Fruit fly (Drosophila melanogaster): ENCODE measurements around the gene ppk31.

ppk31 gene

dm6 chr3R:27204694-27205414 is 41.9 kb downstream of the ppk31 start (continued):
- TF ChIP-seq trem (tag; optimal IDR thresholded peaks at IDR 0.05), result peak; percentile 31
- peak; percentile 53 for TF ChIP-seq CG15696 (tag; optimal IDR thresholded peaks at IDR 0.05)
- peak; percentile 31 for TF ChIP-seq CG2678 (tag; optimal IDR thresholded peaks at IDR 0.05)
- peak; percentile 33 for TF ChIP-seq zen (tag; optimal IDR thresholded peaks at IDR 0.05)
- peak; percentile 45; the same call in 1 of the 2 replicates for TF ChIP-seq Xrp1 (GFP tag; IDR thresholded peaks at IDR 0.05)
- 0 out of 3 replicates have a peak, but pooled peaks have one; percentile 13 for TF ChIP-seq ci (GFP tag; IDR thresholded peaks at IDR 0.05)
- no peak for TF ChIP-seq ftz-f1 (GFP tag; optimal IDR thresholded peaks at IDR 0.05)
- TF ChIP-seq abd-A (tag; optimal IDR thresholded peaks at IDR 0.05), result peak; percentile 74
- TF ChIP-seq hkb (optimal IDR thresholded peaks at IDR 0.05), result peak; percentile 97
- no peak for TF ChIP-seq hkb (GFP tag; IDR thresholded peaks at IDR 0.05)
- no peak for TF ChIP-seq gfzf (GFP tag; optimal IDR thresholded peaks at IDR 0.05)
- peak; percentile 3 for TF ChIP-seq lbe (GFP tag; optimal IDR thresholded peaks at IDR 0.05)
- 0 out of 2 replicates have a peak, but pooled peaks have one; percentile 8 for TF ChIP-seq seq (GFP tag; IDR thresholded peaks at IDR 0.05)
- peak; percentile 96 for TF ChIP-seq CG18476 (GFP tag; optimal IDR thresholded peaks at IDR 0.05)
- TF ChIP-seq CG10267 (tag; optimal IDR thresholded peaks at IDR 0.05), result peak; percentile 39
- TF ChIP-seq lola (GFP tag; optimal IDR thresholded peaks at IDR 0.05), result peak in 1 of 3 experiments; percentile 41
- no peak for TF ChIP-seq prd (optimal IDR thresholded peaks at IDR 0.05)
- TF ChIP-seq prd (GFP tag; IDR thresholded peaks at IDR 0.05), result peak; percentile 51; the same call in 2 of the 3 replicates
- no peak for TF ChIP-seq org-1 (GFP tag; optimal IDR thresholded peaks at IDR 0.05)
- no peak for TF ChIP-seq CG9609 (GFP tag; optimal IDR thresholded peaks at IDR 0.05)
- TF ChIP-seq Drgx (GFP tag; IDR thresholded peaks at IDR 0.05), result no peak
- peak; percentile 0 for TF ChIP-seq CG13424 (tag; optimal IDR thresholded peaks at IDR 0.05)
- TF ChIP-seq CG2712 (tag; optimal IDR thresholded peaks at IDR 0.05), result peak; percentile 66
- no peak for TF ChIP-seq ac (GFP tag; optimal IDR thresholded peaks at IDR 0.05)
- peak; percentile 5 for TF ChIP-seq CG4820 (GFP tag; optimal IDR thresholded peaks at IDR 0.05)
- TF ChIP-seq unc-4 (GFP tag; IDR thresholded peaks at IDR 0.05; ENCODE audit: partially characterized antibody), result no peak
- TF ChIP-seq CG8765 (GFP tag; IDR thresholded peaks at IDR 0.05), result no peak
- peak; percentile 6 for TF ChIP-seq tap (tag; optimal IDR thresholded peaks at IDR 0.05)
- 0 out of 3 replicates have a peak, but pooled peaks have one; percentile 19 for TF ChIP-seq CG17361 (GFP tag; IDR thresholded peaks at IDR 0.05)
- peak; percentile 21 for TF ChIP-seq Usf (GFP tag; optimal IDR thresholded peaks at IDR 0.05)
- no peak for TF ChIP-seq Ada2b (GFP tag; IDR thresholded peaks at IDR 0.05)
- peak; percentile 19 for TF ChIP-seq grau (tag; optimal IDR thresholded peaks at IDR 0.05)
- no peak for TF ChIP-seq Asciz (GFP tag; optimal IDR thresholded peaks at IDR 0.05)
- TF ChIP-seq CG18599 (GFP tag; optimal IDR thresholded peaks at IDR 0.05), result peak; percentile 10
- TF ChIP-seq ara (GFP tag; IDR thresholded peaks at IDR 0.05), result peak; percentile 58
- peak; percentile 50 for TF ChIP-seq CG11504 (tag; optimal IDR thresholded peaks at IDR 0.05)
- TF ChIP-seq nmo (GFP tag; optimal IDR thresholded peaks at IDR 0.05), result peak; percentile 29
- peak; percentile 34 for TF ChIP-seq CG17829 (tag; optimal IDR thresholded peaks at IDR 0.05)
- no peak for TF ChIP-seq Rfx (GFP tag; IDR thresholded peaks at IDR 0.05)
- peak; percentile 50 for TF ChIP-seq CG14710 (tag; optimal IDR thresholded peaks at IDR 0.05)
- TF ChIP-seq CG5245 (GFP tag; optimal IDR thresholded peaks at IDR 0.05), result peak; percentile 5
- no peak for TF ChIP-seq Opbp (GFP tag; IDR thresholded peaks at IDR 0.05; ENCODE audit: partially characterized antibody)
- TF ChIP-seq D19A (tag; optimal IDR thresholded peaks at IDR 0.05), result peak; percentile 33
- no peak for TF ChIP-seq Bteb2 (GFP tag; optimal IDR thresholded peaks at IDR 0.05)
- peak; percentile 1 for TF ChIP-seq sd (tag; optimal IDR thresholded peaks at IDR 0.05)
- TF ChIP-seq sqz (GFP tag; optimal IDR thresholded peaks at IDR 0.05), result peak; percentile 78
- TF ChIP-seq PHDP (tag; optimal IDR thresholded peaks at IDR 0.05), result no peak
- no peak for TF ChIP-seq fu2 (GFP tag; optimal IDR thresholded peaks at IDR 0.05)
- TF ChIP-seq Hsf (GFP tag; optimal IDR thresholded peaks at IDR 0.05), result no peak
